Fruit fly (Drosophila melanogaster) whole organism, adult: ENCODE results near the gene CG3368.

Experiments
- CG11617 ChIP-seq: fragments of 200-800 bp; sonication (Bioruptor generic); optimal IDR thresholded peaks from 2 replicates; lab custom pipeline; 2017; ENCODE audit warnings: mild to moderate bottlenecking, missing biosample characterization, missing genetic modification reagents, missing genetic modification characterization
- CG14711 ChIP-seq: fragments of 200-800 bp; sonication (Bioruptor generic); optimal IDR thresholded peaks from 2 replicates; lab custom pipeline; 2018; ENCODE audit warnings: missing biosample characterization, mild to moderate bottlenecking, missing genetic modification characterization, moderate library complexity
- CG7045 ChIP-seq: fragments of 200-800 bp; sonication (Bioruptor generic); optimal IDR thresholded peaks from 2 replicates; lab custom pipeline; 2017; ENCODE audit warnings: missing biosample characterization, mild to moderate bottlenecking, missing genetic modification characterization
- Crg-1 ChIP-seq: fragments of 200-800 bp; sonication (Bioruptor generic); optimal IDR thresholded peaks from 2 replicates; lab custom pipeline; 2016; ENCODE audit warnings: missing biosample characterization, missing genetic modification characterization
- Mnt ChIP-seq: fragments of 200-800 bp; sonication (Bioruptor generic); optimal IDR thresholded peaks from 2 replicates; lab custom pipeline; 2016; ENCODE audit warnings: missing biosample characterization, mild to moderate bottlenecking, missing genetic modification characterization
- cic ChIP-seq: fragments of 200-800 bp; sonication (Bioruptor generic); optimal IDR thresholded peaks from 2 replicates; lab custom pipeline; 2017; ENCODE audit warnings: missing biosample characterization, mild to moderate bottlenecking, missing genetic modification characterization, moderate library complexity
- kay ChIP-seq: fragments of 200-800 bp; sonication (Bioruptor generic); peaks from one replicate; lab custom pipeline; 2016; ENCODE audit warnings: missing biosample characterization, missing genetic modification characterization, borderline replicate concordance
- ovo ChIP-seq: fragments of 200-800 bp; sonication (Bioruptor generic); optimal IDR thresholded peaks from 2 replicates; lab custom pipeline; 2016; ENCODE audit warnings: missing biosample characterization, missing genetic modification characterization
- pad ChIP-seq: fragments of 200-800 bp; sonication (Bioruptor generic); optimal IDR thresholded peaks from 3 replicates; lab custom pipeline; 2017; ENCODE audit warnings: missing biosample characterization, missing genetic modification characterization, mild to moderate bottlenecking, moderate library complexity, missing genetic modification reagents

dm6 chr3R:27253136-27253920 lies 30.3 kb upstream of the CG3368 start, which contains the start of gene pll:
- peak; percentile 12 for TF ChIP-seq cic (GFP tag; lab: Kevin White, UChicago)
- TF ChIP-seq CG11617 (GFP tag; lab: Kevin White, UChicago): peak; percentile 83
- peak; percentile 51 for TF ChIP-seq pad (GFP tag; lab: Kevin White, UChicago)
- peak; percentile 49 for TF ChIP-seq Crg-1 (GFP tag; lab: Kevin White, UChicago)
- peak; percentile 32 for TF ChIP-seq ovo (GFP tag; lab: Kevin White, UChicago)
- no peak for TF ChIP-seq kay (GFP tag; lab: Kevin White, UChicago)
- TF ChIP-seq CG7045 (GFP tag; lab: Kevin White, UChicago): peak; percentile 78
- TF ChIP-seq CG14711: peak; percentile 82
- peak; percentile 70 for TF ChIP-seq Mnt (GFP tag; lab: Kevin White, UChicago)
